Worm (Caenorhabditis elegans): ENCODE results near the gene Y51A2D.18.

ce11 chrV:18473415-18473814 lies 13.6 kb downstream of the Y51A2D.18 start, which contains the start of gene srh-182:
- TF ChIP-seq cog-1 (tag; optimal IDR thresholded peaks at IDR 0.05) (no peak), tab-1 (GFP tag; IDR thresholded peaks at IDR 0.05) (no peak), ztf-29 (GFP tag; IDR thresholded peaks at IDR 0.05) (no peak)

Measured in whole organism, midembryonic.